Comparison of ENCODE assay signal across 4 worm cellular contexts in genomic region chrIII:10718078-10718477, ce11.
A peak's percentile ranks its signal among the peaks of the same experiment; 100 is the strongest.
TF ChIP-seq lines count a peak whose summit lies in the region.

No protein-coding gene starts in this region.

TF ChIP-seq in whole organism, L1 larva, 84 proteins besides CTCF, POLR2A, EP300 and RAD21:
- TF ChIP-seq C04F5.9 (tag; optimal IDR thresholded peaks at IDR 0.05; lab: Kevin White, UChicago) (no peak), mab-9 (GFP tag; IDR thresholded peaks at IDR 0.05; lab: Robert Waterston, UW) (no peak), ama-1 (optimal IDR thresholded peaks at IDR 0.05; lab: Kevin White, UChicago) (peak; percentile 9), nhr-85 (tag; lab: Kevin White, UChicago) (peak; percentile 71), egl-27 (tag; optimal IDR thresholded peaks at IDR 0.05; lab: Kevin White, UChicago) (no peak), mef-2 (tag; optimal IDR thresholded peaks at IDR 0.05; lab: Kevin White, UChicago) (no peak), unc-130 (tag; optimal IDR thresholded peaks at IDR 0.05; lab: Kevin White, UChicago) (no peak)

TF ChIP-seq in whole organism, L2 larva, 48 proteins besides CTCF, POLR2A, EP300 and RAD21:
- TF ChIP-seq nhr-25 (tag; optimal IDR thresholded peaks at IDR 0.05; lab: Kevin White, UChicago) (peak; percentile 6), sma-9 (GFP tag; optimal IDR thresholded peaks at IDR 0.05; lab: Kevin White, UChicago) (peak; percentile 30), sma-9 (tag; optimal IDR thresholded peaks at IDR 0.05; lab: Kevin White, UChicago) (no peak), Y55F3AM.14 (GFP tag; optimal IDR thresholded peaks at IDR 0.05; lab: Kevin White, UChicago) (peak; percentile 3), lin-11 (tag; optimal IDR thresholded peaks at IDR 0.05; lab: Kevin White, UChicago) (no peak), crh-2 (tag; optimal IDR thresholded peaks at IDR 0.05; lab: Kevin White, UChicago) (peak; percentile 11)

TF ChIP-seq in whole organism, L3 larva, 47 proteins besides CTCF, POLR2A, EP300 and RAD21:
- TF ChIP-seq lsy-12 (tag; optimal IDR thresholded peaks at IDR 0.05; lab: Kevin White, UChicago) (peak; percentile 5), ama-1 (optimal IDR thresholded peaks at IDR 0.05; lab: Kevin White, UChicago) (peak; percentile 62), pqm-1 (tag; optimal IDR thresholded peaks at IDR 0.05; lab: Kevin White, UChicago) (peak; percentile 38), nhr-23 (tag; optimal IDR thresholded peaks at IDR 0.05; lab: Kevin White, UChicago) (peak; percentile 12), nhr-43 (tag; optimal IDR thresholded peaks at IDR 0.05; lab: Kevin White, UChicago; ENCODE audit: poor library complexity, severe bottlenecking) (peak; percentile 16), nfya-1 (tag; optimal IDR thresholded peaks at IDR 0.05; lab: Kevin White, UChicago; ENCODE audit: insufficient read depth) (no peak), ceh-9 (tag; optimal IDR thresholded peaks at IDR 0.05; lab: Kevin White, UChicago) (no peak)

TF ChIP-seq in whole organism, L4 larva, 104 proteins besides CTCF, POLR2A, EP300 and RAD21:
- TF ChIP-seq nhr-41 (GFP tag; IDR thresholded peaks at IDR 0.05; lab: Robert Waterston, UW) (no peak), nhr-10 (tag; optimal IDR thresholded peaks at IDR 0.05; lab: Kevin White, UChicago) (no peak), Y75B8A.6 (GFP tag; IDR thresholded peaks at IDR 0.05; lab: Robert Waterston, UW) (no peak), nhr-28 (tag; optimal IDR thresholded peaks at IDR 0.05; lab: Kevin White, UChicago) (peak; percentile 88), nhr-42 (GFP tag; IDR thresholded peaks at IDR 0.05; lab: Robert Waterston, UW) (no peak), mdt-29 (GFP tag; IDR thresholded peaks at IDR 0.05; lab: Robert Waterston, UW) (0 out of 2 replicates have a peak, but pooled peaks have one; percentile 23), spr-1 (tag; optimal IDR thresholded peaks at IDR 0.05; lab: Kevin White, UChicago) (no peak), Y105C5A.15 (GFP tag; IDR thresholded peaks at IDR 0.05; lab: Robert Waterston, UW) (no peak), lsy-2 (tag; optimal IDR thresholded peaks at IDR 0.05; lab: Kevin White, UChicago) (peak in 1 of 2 experiments; percentile 41), F44E2.7 (GFP tag; IDR thresholded peaks at IDR 0.05; lab: Robert Waterston, UW) (no peak), ZK546.5 (tag; optimal IDR thresholded peaks at IDR 0.05; lab: Kevin White, UChicago) (no peak), egl-27 (tag; optimal IDR thresholded peaks at IDR 0.05; lab: Kevin White, UChicago) (no peak), hlh-11 (tag; optimal IDR thresholded peaks at IDR 0.05; lab: Kevin White, UChicago) (peak; percentile 27), ceh-44 (GFP tag; IDR thresholded peaks at IDR 0.05; lab: Robert Waterston, UW) (no peak), jun-1 (tag; optimal IDR thresholded peaks at IDR 0.05; lab: Kevin White, UChicago) (no peak), vab-7 (GFP tag; IDR thresholded peaks at IDR 0.05; lab: Robert Waterston, UW) (no peak)

Comparison
In these comparisons a context has a peak if more than half of its experiments do, and no peak if none do; other contexts are left out.
1. Of the 29 proteins assayed by ChIP-seq in both whole organism, L4 larva and whole organism, L1 larva: peak only in whole organism, L4 larva: nhr-28; only in whole organism, L1 larva: ama-1; in both: none; in neither: 26; mixed calls (peak in some experiments, not most) for 1.